Worm (Caenorhabditis elegans) whole organism, L2 larva: ENCODE data around the gene JC8.4.
A peak's percentile ranks its signal among the peaks of the same experiment; 100 is the strongest.

Source experiments
- C34F6.9 ChIP-seq: fragments of 150-350 bp; optimal IDR thresholded peaks from 2 replicates; lab custom pipeline; 2014; ENCODE audit warnings: missing biosample characterization, missing genetic modification characterization
- F13H6.1 ChIP-seq: sonication (generic microtip); optimal IDR thresholded peaks from 2 replicates; lab custom pipeline; 2016; ENCODE audit warnings: missing genetic modification characterization, missing compliant biosample characterization
- R02D3.7 ChIP-seq: fragments of 150-350 bp; optimal IDR thresholded peaks from 2 replicates; lab custom pipeline; 2014; ENCODE audit warnings: missing biosample characterization, missing genetic modification characterization
- Y55F3AM.14 ChIP-seq: fragments of 200-800 bp; sonication (Bioruptor generic); optimal IDR thresholded peaks from 2 replicates; lab custom pipeline; 2018; ENCODE audit warnings: mild to moderate bottlenecking, missing genetic modification characterization, missing compliant biosample characterization
- alr-1 ChIP-seq: fragments of 150-350 bp; optimal IDR thresholded peaks from 2 replicates; lab custom pipeline; 2014; ENCODE audit warnings: missing biosample characterization, missing genetic modification characterization
- aly-2 ChIP-seq: fragments of 150-350 bp; optimal IDR thresholded peaks from 2 replicates; lab custom pipeline; 2014; ENCODE audit warnings: missing biosample characterization, missing genetic modification characterization
- ama-1 ChIP-seq: fragments of 150-350 bp; optimal IDR thresholded peaks from 2 replicates; lab custom pipeline; 2018; ENCODE audit warnings: inconsistent platforms
- blmp-1 ChIP-seq: sonication (generic microtip); optimal IDR thresholded peaks from 2 replicates; lab custom pipeline; 2017; ENCODE audit warnings: missing genetic modification characterization, mild to moderate bottlenecking, missing compliant biosample characterization, antibody characterized with exemption, moderate library complexity; ENCODE audit not compliant: insufficient read depth
- ceh-16 ChIP-seq: fragments of 150-350 bp; optimal IDR thresholded peaks from 2 replicates; lab custom pipeline; 2014; ENCODE audit warnings: missing biosample characterization, missing genetic modification characterization
- crh-2 ChIP-seq: sonication (generic microtip); optimal IDR thresholded peaks from 2 replicates; lab custom pipeline; 2017; ENCODE audit warnings: missing biosample characterization, missing genetic modification characterization
- dmd-4 ChIP-seq: sonication (generic microtip); optimal IDR thresholded peaks from 2 replicates; lab custom pipeline; 2017; ENCODE audit warnings: missing biosample characterization, missing genetic modification characterization
- egl-27 ChIP-seq: sonication (generic microtip); optimal IDR thresholded peaks from 3 replicates; lab custom pipeline; 2017; ENCODE audit warnings: missing biosample characterization, missing genetic modification reagents, missing genetic modification characterization
- elt-1 ChIP-seq: fragments of 150-350 bp; optimal IDR thresholded peaks from 2 replicates; lab custom pipeline; 2014; ENCODE audit warnings: missing biosample characterization, missing genetic modification characterization
- elt-3 ChIP-seq: sonication (generic microtip); optimal IDR thresholded peaks from 2 replicates; lab custom pipeline; 2017; ENCODE audit warnings: missing biosample characterization, missing genetic modification characterization
- fos-1 ChIP-seq: fragments of 150-350 bp; optimal IDR thresholded peaks from 2 replicates; lab custom pipeline; 2014; ENCODE audit warnings: missing biosample characterization, missing genetic modification characterization
- gmeb-1 ChIP-seq: fragments of 150-350 bp; optimal IDR thresholded peaks from 2 replicates; lab custom pipeline; 2014; ENCODE audit warnings: missing biosample characterization, missing genetic modification characterization
- lin-11 ChIP-seq: fragments of 150-350 bp; sonication (generic microtip); optimal IDR thresholded peaks from 2 replicates; lab custom pipeline; 2014; ENCODE audit warnings: missing biosample characterization, missing genetic modification characterization, inconsistent platforms, mixed read lengths
- lin-13 ChIP-seq: fragments of 150-350 bp; optimal IDR thresholded peaks from 2 replicates; lab custom pipeline; 2014; ENCODE audit warnings: missing biosample characterization, missing genetic modification reagents, missing genetic modification characterization
- lin-39 ChIP-seq: fragments of 150-350 bp; optimal IDR thresholded peaks from 2 replicates; lab custom pipeline; 2014; ENCODE audit warnings: missing biosample characterization, missing genetic modification reagents, missing genetic modification characterization
- lsy-2 ChIP-seq, 2 experiments: fragments of 150-350 bp in 1 of 2; sonication (generic microtip) in 1 of 2; optimal IDR thresholded peaks; 2 replicates each; lab custom pipeline; 2014 to 2017; ENCODE audit warnings: missing biosample characterization in 2 of 2, missing genetic modification characterization in 2 of 2
- mab-5 ChIP-seq: fragments of 150-350 bp; optimal IDR thresholded peaks from 2 replicates; lab custom pipeline; 2014; ENCODE audit warnings: missing biosample characterization, missing genetic modification characterization
- mbf-1 ChIP-seq: sonication (generic microtip); optimal IDR thresholded peaks from 2 replicates; lab custom pipeline; 2017; ENCODE audit warnings: missing biosample characterization, missing genetic modification characterization
- mdl-1 ChIP-seq, 2 experiments: fragments of 150-350 bp in 1 of 2; sonication (generic microtip) in 1 of 2; optimal IDR thresholded peaks; 2 replicates each; lab custom pipeline; 2017; ENCODE audit warnings: missing biosample characterization in 2 of 2, missing genetic modification characterization in 2 of 2
- nhr-10 ChIP-seq: sonication (generic microtip); optimal IDR thresholded peaks from 2 replicates; lab custom pipeline; 2017; ENCODE audit warnings: missing biosample characterization, missing genetic modification characterization
- nhr-11 ChIP-seq: fragments of 150-350 bp; optimal IDR thresholded peaks from 2 replicates; lab custom pipeline; 2014; ENCODE audit warnings: missing biosample characterization, missing genetic modification characterization
- nhr-12 ChIP-seq: fragments of 150-350 bp; optimal IDR thresholded peaks from 2 replicates; lab custom pipeline; 2014; ENCODE audit warnings: missing biosample characterization, missing genetic modification characterization
- nhr-129 ChIP-seq: fragments of 150-350 bp; optimal IDR thresholded peaks from 2 replicates; lab custom pipeline; 2014; ENCODE audit warnings: missing biosample characterization, missing genetic modification characterization
- nhr-21 ChIP-seq: fragments of 150-350 bp; optimal IDR thresholded peaks from 2 replicates; lab custom pipeline; 2014; ENCODE audit warnings: missing biosample characterization, missing genetic modification characterization
- nhr-237 ChIP-seq: fragments of 150-350 bp; optimal IDR thresholded peaks from 2 replicates; lab custom pipeline; 2014; ENCODE audit warnings: missing biosample characterization, missing genetic modification characterization
- nhr-25 ChIP-seq: fragments of 150-350 bp; sonication (generic microtip); optimal IDR thresholded peaks from 3 replicates; lab custom pipeline; 2014; ENCODE audit warnings: missing biosample characterization, missing genetic modification characterization
- nhr-6 ChIP-seq: fragments of 150-350 bp; optimal IDR thresholded peaks from 2 replicates; lab custom pipeline; 2014; ENCODE audit warnings: missing biosample characterization, missing genetic modification characterization
- peb-1 ChIP-seq: fragments of 150-350 bp; optimal IDR thresholded peaks from 2 replicates; lab custom pipeline; 2014; ENCODE audit warnings: missing biosample characterization, missing genetic modification characterization
- sem-4 ChIP-seq: fragments of 150-350 bp; optimal IDR thresholded peaks from 2 replicates; lab custom pipeline; 2014; ENCODE audit warnings: missing biosample characterization, missing genetic modification reagents, missing genetic modification characterization
- skn-1 ChIP-seq: sonication (generic microtip); optimal IDR thresholded peaks from 2 replicates; lab custom pipeline; 2017; ENCODE audit warnings: missing biosample characterization, missing genetic modification characterization
- sma-3 ChIP-seq: sonication (generic microtip); optimal IDR thresholded peaks from 2 replicates; lab custom pipeline; 2016; ENCODE audit warnings: missing genetic modification reagents, missing genetic modification characterization, missing compliant biosample characterization
- sma-9 ChIP-seq, 2 experiments: fragments of 150-350 bp in 1 of 2; sonication (generic microtip) in 1 of 2; optimal IDR thresholded peaks; 2 replicates each; lab custom pipeline; 2014 to 2016; ENCODE audit warnings: missing genetic modification characterization in 2 of 2, mild to moderate bottlenecking in 1 of 2, missing biosample characterization in 1 of 2, missing compliant biosample characterization in 1 of 2, missing genetic modification reagents in 1 of 2, moderate library complexity in 1 of 2
- snpc-4 ChIP-seq: fragments of 150-350 bp; optimal IDR thresholded peaks from 2 replicates; lab custom pipeline; 2014; ENCODE audit warnings: missing biosample characterization, missing genetic modification characterization
- unc-39 ChIP-seq: fragments of 150-350 bp; optimal IDR thresholded peaks from 2 replicates; lab custom pipeline; 2014; ENCODE audit warnings: missing biosample characterization, missing genetic modification characterization
- unc-55 ChIP-seq: fragments of 150-350 bp; sonication (generic microtip); optimal IDR thresholded peaks from 3 replicates; lab custom pipeline; 2014; ENCODE audit warnings: missing biosample characterization, missing genetic modification reagents, missing genetic modification characterization
- unc-62 ChIP-seq: fragments of 150-350 bp; optimal IDR thresholded peaks from 2 replicates; lab custom pipeline; 2014; ENCODE audit warnings: missing biosample characterization, missing genetic modification reagents, missing genetic modification characterization
- ztf-1 ChIP-seq: fragments of 200-800 bp; sonication (Bioruptor generic); conservative IDR thresholded peaks from 2 replicates; pipeline ENCODE4 v1.3.6; 2022; ENCODE audit warnings: missing genetic modification characterization, missing compliant biosample characterization
- ztf-11 ChIP-seq: sonication (generic microtip); optimal IDR thresholded peaks from 2 replicates; lab custom pipeline; 2017; ENCODE audit warnings: missing biosample characterization, missing genetic modification characterization
- ztf-4 ChIP-seq: fragments of 150-350 bp; optimal IDR thresholded peaks from 2 replicates; lab custom pipeline; 2014; ENCODE audit warnings: missing biosample characterization, missing genetic modification characterization

JC8.4 gene

ce11 chrIV:13236485-13236884 is 7.0 kb upstream of the JC8.4 start, which contains the start of gene pwp-1:
Gene pwp-1, minus strand, starts transcription at chrIV:13236585.
- TF ChIP-seq ztf-4 (no peak), sma-3 (GFP tag; lab: Kevin White, UChicago) (no peak), sma-9 (GFP tag; optimal IDR thresholded peaks at IDR 0.05; lab: Kevin White, UChicago) (no peak), sma-9 (tag; optimal IDR thresholded peaks at IDR 0.05; lab: Kevin White, UChicago) (no peak), lin-39 (tag; lab: Kevin White, UChicago) (no peak), ztf-1 (no peak), alr-1 (tag; lab: Kevin White, UChicago) (no peak), blmp-1 (no peak), nhr-12 (tag; lab: Kevin White, UChicago) (no peak), ceh-16 (tag; lab: Kevin White, UChicago) (no peak), lsy-2 (tag; optimal IDR thresholded peaks at IDR 0.05; lab: Kevin White, UChicago) (no peak), skn-1 (tag; lab: Kevin White, UChicago) (no peak), nhr-11 (tag; lab: Kevin White, UChicago) (no peak)

ce11 chrIV:13238943-13239861 is 4.3 kb upstream of the JC8.4 start, which contains the start of gene tag-115:
Gene tag-115, minus strand, starts transcription at chrIV:13239414.
- no peak for TF ChIP-seq ztf-11 (tag; lab: Kevin White, UChicago)
- TF ChIP-seq unc-55 (GFP tag; lab: Kevin White, UChicago) = peak; percentile 8
- peak in 1 of 2 experiments; percentile 23 for TF ChIP-seq lsy-2 (tag; optimal IDR thresholded peaks at IDR 0.05; lab: Kevin White, UChicago)
- peak; percentile 5 for TF ChIP-seq nhr-25 (tag; lab: Kevin White, UChicago)
- TF ChIP-seq ama-1 (lab: Kevin White, UChicago) = peak; percentile 47
- peak; percentile 38 for TF ChIP-seq C34F6.9
- TF ChIP-seq nhr-21 (tag; lab: Kevin White, UChicago) = peak; percentile 1
- peak; percentile 17 for TF ChIP-seq sma-3 (GFP tag; lab: Kevin White, UChicago)
- no peak for TF ChIP-seq snpc-4 (tag; lab: Kevin White, UChicago)

DNA sequence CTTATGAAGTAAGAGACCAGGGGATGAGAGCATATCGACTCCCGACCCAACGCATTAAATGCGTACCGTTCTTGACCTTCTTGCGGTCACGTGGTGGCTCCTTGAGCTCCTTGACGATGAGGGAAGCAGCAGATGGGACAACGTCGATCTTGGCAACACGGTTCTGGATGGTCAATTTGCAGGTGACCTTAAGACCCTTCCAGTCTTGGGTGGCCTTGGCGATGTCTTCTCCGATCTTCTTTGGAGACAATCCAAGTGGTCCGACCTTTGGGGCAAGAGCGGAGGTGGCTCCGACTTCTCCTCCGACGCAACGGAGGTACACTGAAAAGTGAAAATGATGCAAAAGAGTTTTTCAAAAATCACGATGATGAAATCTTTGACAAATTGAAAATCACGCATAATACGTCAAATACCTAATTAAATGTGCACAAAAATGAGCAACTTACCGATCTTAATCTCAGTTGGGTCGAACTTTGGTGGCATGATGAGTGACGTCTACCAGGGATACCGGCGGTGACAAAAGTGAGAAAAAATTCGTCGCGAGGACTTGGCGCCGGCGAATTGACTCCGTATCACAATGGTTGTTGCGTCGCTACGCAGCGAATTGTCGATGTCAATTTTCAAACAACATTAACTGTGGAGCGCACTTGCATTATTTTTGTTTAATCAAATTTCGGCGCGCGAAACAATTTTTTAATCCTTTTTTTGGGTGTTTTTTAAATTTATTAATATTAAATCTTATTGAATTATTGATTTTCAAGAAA is 3.2 kb upstream of the JC8.4 start, which contains the start of gene rpl-12:
TSS of gene rpl-12 (minus strand) at position 574 of the 764 bp plus-strand sequence.
- peak; percentile 99 for TF ChIP-seq nhr-25 (tag; lab: Kevin White, UChicago)
- peak; percentile 46 for TF ChIP-seq mbf-1 (tag; lab: Kevin White, UChicago)
- peak; percentile 65 for TF ChIP-seq ztf-11 (tag; lab: Kevin White, UChicago)
- peak; percentile 91 for TF ChIP-seq snpc-4 (tag; lab: Kevin White, UChicago)
- TF ChIP-seq F13H6.1 (tag; lab: Kevin White, UChicago) = peak; percentile 97
- TF ChIP-seq crh-2 (tag; lab: Kevin White, UChicago) = peak; percentile 99
- peak; percentile 83 for TF ChIP-seq lin-39 (tag; lab: Kevin White, UChicago)
- TF ChIP-seq nhr-6 (tag; lab: Kevin White, UChicago) = peak; percentile 97
- TF ChIP-seq nhr-10 (tag; lab: Kevin White, UChicago) = peak; percentile 89
- peak; percentile 36 to 84 for TF ChIP-seq mdl-1 (tag; optimal IDR thresholded peaks at IDR 0.05; lab: Kevin White, UChicago)
- TF ChIP-seq nhr-129 (tag; lab: Kevin White, UChicago) = peak; percentile 100
- TF ChIP-seq gmeb-1 = peak; percentile 98
- no peak for TF ChIP-seq elt-3
- TF ChIP-seq unc-62 (GFP tag; lab: Kevin White, UChicago) = peak; percentile 78
- peak; percentile 65 for TF ChIP-seq unc-39 (tag; lab: Kevin White, UChicago)
- TF ChIP-seq aly-2 (tag; lab: Kevin White, UChicago) = no peak
- TF ChIP-seq nhr-21 (tag; lab: Kevin White, UChicago) = peak; percentile 99
- peak; percentile 99 for TF ChIP-seq C34F6.9
- TF ChIP-seq blmp-1 = peak; percentile 95
- TF ChIP-seq mab-5 = peak; percentile 97
- TF ChIP-seq lin-11 (tag; lab: Kevin White, UChicago) = peak; percentile 99
- TF ChIP-seq ceh-16 (tag; lab: Kevin White, UChicago) = peak; percentile 96
- TF ChIP-seq lsy-2 (tag; optimal IDR thresholded peaks at IDR 0.05; lab: Kevin White, UChicago) = peak; percentile 95 to 98
- peak; percentile 98 for TF ChIP-seq egl-27 (tag; lab: Kevin White, UChicago)
- TF ChIP-seq dmd-4 = peak; percentile 59
- TF ChIP-seq fos-1 (tag; lab: Kevin White, UChicago) = peak; percentile 97
- peak; percentile 89 for TF ChIP-seq nhr-237
- TF ChIP-seq lin-13 (GFP tag; lab: Kevin White, UChicago) = peak; percentile 98
- TF ChIP-seq R02D3.7 (tag; lab: Kevin White, UChicago) = peak; percentile 76
- TF ChIP-seq nhr-11 (tag; lab: Kevin White, UChicago) = no peak
- peak; percentile 100 for TF ChIP-seq unc-55 (GFP tag; lab: Kevin White, UChicago)
- TF ChIP-seq skn-1 (tag; lab: Kevin White, UChicago) = peak; percentile 88
- peak; percentile 73 for TF ChIP-seq nhr-12 (tag; lab: Kevin White, UChicago)
- no peak for TF ChIP-seq peb-1 (tag; lab: Kevin White, UChicago)
- TF ChIP-seq sem-4 (tag; lab: Kevin White, UChicago) = peak; percentile 98
- peak; percentile 97 for TF ChIP-seq Y55F3AM.14 (GFP tag; lab: Kevin White, UChicago)
- TF ChIP-seq elt-1 (tag; lab: Kevin White, UChicago) = peak; percentile 23
